Worm (Caenorhabditis elegans) whole organism, young adult: ENCODE measurements around the gene apn-1.
A peak's percentile ranks its signal among the peaks of the same experiment; 100 is the strongest.

ENCODE experiments used
- B0035.1 ChIP-seq: sonication (generic microtip); optimal IDR thresholded peaks from 2 replicates; lab custom pipeline; 2016; ENCODE audit warnings: missing genetic modification characterization, mild to moderate bottlenecking, missing compliant biosample characterization, missing genotype, missing genetic modification reagents
- F52B5.7 ChIP-seq: sonication (generic microtip); optimal IDR thresholded peaks from 2 replicates; lab custom pipeline; 2016; ENCODE audit warnings: mild to moderate bottlenecking, missing genetic modification characterization, missing compliant biosample characterization
- T26A5.8 ChIP-seq: sonication (generic microtip); optimal IDR thresholded peaks from 2 replicates; lab custom pipeline; 2016; ENCODE audit warnings: missing genetic modification characterization, missing compliant biosample characterization
- Y53G8AR.9 ChIP-seq: fragments of 200-800 bp; sonication (Bioruptor generic); conservative IDR thresholded peaks from 2 replicates; pipeline ENCODE4 v1.3.6; 2022; ENCODE audit warnings: missing genetic modification reagents, missing genetic modification characterization, missing compliant biosample characterization
- Y79H2A.3 ChIP-seq: fragments of 200-800 bp; sonication (Bioruptor generic); conservative IDR thresholded peaks from 2 replicates; pipeline ENCODE4 v1.3.6; 2022; ENCODE audit warnings: missing genetic modification reagents, missing genetic modification characterization, missing compliant biosample characterization
- aptf-2 ChIP-seq: fragments of 200-800 bp; sonication (Bioruptor generic); conservative IDR thresholded peaks from 2 replicates; pipeline ENCODE4 v1.3.6; 2022; ENCODE audit warnings: missing genetic modification reagents, missing genetic modification characterization, missing compliant biosample characterization
- bed-2 ChIP-seq: fragments of 200-800 bp; sonication (Bioruptor generic); IDR thresholded peaks from 2 replicates; pipeline ENCODE4 v1.3.6; 2022; ENCODE audit warnings: missing genetic modification reagents, missing genetic modification characterization, missing compliant biosample characterization
- cebp-1 ChIP-seq, 2 experiments: fragments of 200-800 bp in 1 of 2; sonication (Bioruptor generic) in 1 of 2; sonication (generic microtip) in 1 of 2; IDR thresholded peaks in 1 of 2; optimal IDR thresholded peaks in 1 of 2; 2 replicates each; pipeline versions ENCODE4 v1.3.6 to Lab custom; 2017 to 2022; ENCODE audit warnings: missing compliant biosample characterization in 2 of 2, missing genetic modification characterization in 2 of 2, mild to moderate bottlenecking in 1 of 2, missing genetic modification reagents in 1 of 2, moderate library complexity in 1 of 2
- ceh-100 ChIP-seq: fragments of 200-800 bp; sonication (Bioruptor generic); IDR thresholded peaks from 2 replicates; pipeline ENCODE4 v1.3.6; 2022; ENCODE audit warnings: missing genetic modification reagents, missing genetic modification characterization, missing compliant biosample characterization
- ceh-40 ChIP-seq: fragments of 200-800 bp; sonication (Bioruptor generic); IDR thresholded peaks from 2 replicates; pipeline ENCODE4 v1.3.6; 2022; ENCODE audit warnings: missing genetic modification characterization, missing compliant biosample characterization
- ceh-58 ChIP-seq: fragments of 200-800 bp; sonication (Bioruptor generic); IDR thresholded peaks from 2 replicates; pipeline ENCODE4 v1.3.6; 2022; ENCODE audit warnings: missing genetic modification characterization, missing compliant biosample characterization
- ceh-79 ChIP-seq: sonication (generic microtip); optimal IDR thresholded peaks from 2 replicates; lab custom pipeline; 2017; ENCODE audit warnings: mild to moderate bottlenecking, missing genetic modification characterization, missing compliant biosample characterization
- die-1 ChIP-seq: sonication (generic microtip); optimal IDR thresholded peaks from 2 replicates; lab custom pipeline; 2016; ENCODE audit warnings: missing genotype, mild to moderate bottlenecking, missing genetic modification characterization, missing compliant biosample characterization
- dox-1 ChIP-seq: fragments of 200-800 bp; sonication (Bioruptor generic); IDR thresholded peaks from 2 replicates; pipeline ENCODE4 v1.3.6; 2022; ENCODE audit warnings: missing genetic modification reagents, missing genetic modification characterization, missing compliant biosample characterization
- dpl-1 ChIP-seq: fragments of 150-350 bp; optimal IDR thresholded peaks from 2 replicates; lab custom pipeline; 2014; ENCODE audit warnings: missing biosample characterization, missing genetic modification reagents, missing genetic modification characterization
- ekl-4 ChIP-seq: fragments of 200-800 bp; sonication (Bioruptor generic); IDR thresholded peaks from 2 replicates; pipeline ENCODE4 v1.3.6; 2022; ENCODE audit warnings: missing genetic modification reagents, missing genetic modification characterization, missing compliant biosample characterization
- gei-17 ChIP-seq: fragments of 200-800 bp; sonication (Bioruptor generic); optimal IDR thresholded peaks from 2 replicates; lab custom pipeline; 2018; ENCODE audit warnings: mild to moderate bottlenecking, missing genetic modification characterization, missing compliant biosample characterization
- him-1 ChIP-seq: sonication (generic microtip); optimal IDR thresholded peaks from 2 replicates; lab custom pipeline; 2016; ENCODE audit warnings: missing genotype, missing genetic modification reagents, missing genetic modification characterization, missing compliant biosample characterization
- lin-26 ChIP-seq: fragments of 200-800 bp; sonication (Bioruptor generic); IDR thresholded peaks from 2 replicates; pipeline ENCODE4 v1.3.6; 2022; ENCODE audit warnings: missing genetic modification reagents, missing genetic modification characterization, missing compliant biosample characterization
- madf-10 ChIP-seq: sonication (generic microtip); optimal IDR thresholded peaks from 2 replicates; lab custom pipeline; 2016; ENCODE audit warnings: mild to moderate bottlenecking, missing genetic modification characterization, missing compliant biosample characterization
- madf-3 ChIP-seq: fragments of 200-800 bp; sonication (Bioruptor generic); IDR thresholded peaks from 2 replicates; pipeline ENCODE4 v1.3.6; 2022; ENCODE audit warnings: missing genetic modification reagents, missing genetic modification characterization, missing compliant biosample characterization
- mcd-1 ChIP-seq: fragments of 200-800 bp; sonication (Bioruptor generic); IDR thresholded peaks from 2 replicates; pipeline ENCODE4 v1.3.6; 2022; ENCODE audit warnings: missing genetic modification reagents, missing genetic modification characterization, missing compliant biosample characterization
- mxl-1 ChIP-seq: sonication (generic microtip); optimal IDR thresholded peaks from 2 replicates; lab custom pipeline; 2016; ENCODE audit warnings: missing genetic modification characterization, missing compliant biosample characterization
- nfya-2 ChIP-seq: fragments of 200-800 bp; sonication (Bioruptor generic); IDR thresholded peaks from 2 replicates; pipeline ENCODE4 v1.3.6; 2022; ENCODE audit warnings: missing genetic modification reagents, missing genetic modification characterization, missing compliant biosample characterization
- nfyb-1 ChIP-seq: fragments of 200-800 bp; sonication (Bioruptor generic); IDR thresholded peaks from 2 replicates; pipeline ENCODE4 v1.3.6; 2022; ENCODE audit warnings: missing genetic modification reagents, missing genetic modification characterization, missing compliant biosample characterization
- nhr-90 ChIP-seq: sonication (generic microtip); optimal IDR thresholded peaks from 2 replicates; lab custom pipeline; 2016; ENCODE audit warnings: missing genotype, mild to moderate bottlenecking, missing genetic modification characterization, missing compliant biosample characterization
- sdz-38 ChIP-seq: sonication (generic microtip); optimal IDR thresholded peaks from 2 replicates; lab custom pipeline; 2016; ENCODE audit warnings: missing genotype, missing genetic modification characterization, missing compliant biosample characterization
- sea-2 ChIP-seq: fragments of 200-800 bp; sonication (Bioruptor generic); IDR thresholded peaks from 2 replicates; pipeline ENCODE4 v1.3.6; 2022; ENCODE audit warnings: missing genetic modification characterization, missing compliant biosample characterization
- snpc-1.1 ChIP-seq: sonication (generic microtip); optimal IDR thresholded peaks from 2 replicates; lab custom pipeline; 2017; ENCODE audit warnings: missing genetic modification characterization, mild to moderate bottlenecking, missing compliant biosample characterization, antibody characterized with exemption, moderate library complexity, missing genotype, missing genetic modification reagents; ENCODE audit not compliant: insufficient read depth
- sptf-2 ChIP-seq: fragments of 200-800 bp; sonication (Bioruptor generic); optimal IDR thresholded peaks from 2 replicates; lab custom pipeline; 2018; ENCODE audit warnings: mild to moderate bottlenecking, missing genetic modification characterization, missing compliant biosample characterization
- tbp1 ChIP-seq: fragments of 200-800 bp; sonication (Bioruptor generic); optimal IDR thresholded peaks from 2 replicates; lab custom pipeline; 2018; ENCODE audit warnings: mild to moderate bottlenecking, missing genetic modification characterization, missing compliant biosample characterization
- unc-130 ChIP-seq: sonication (generic microtip); optimal IDR thresholded peaks from 2 replicates; lab custom pipeline; 2016; ENCODE audit warnings: missing genetic modification reagents, missing genetic modification characterization, missing compliant biosample characterization
- xnd-1 ChIP-seq: sonication (generic microtip); optimal IDR thresholded peaks from 2 replicates; lab custom pipeline; 2016; ENCODE audit warnings: missing genotype, missing genetic modification reagents, missing genetic modification characterization, missing compliant biosample characterization
- zfh-2 ChIP-seq: fragments of 200-800 bp; sonication (Bioruptor generic); conservative IDR thresholded peaks from 2 replicates; pipeline ENCODE4 v1.3.6; 2022; ENCODE audit warnings: missing genetic modification reagents, missing genetic modification characterization, missing compliant biosample characterization
- ztf-18 ChIP-seq: sonication (generic microtip); optimal IDR thresholded peaks from 2 replicates; lab custom pipeline; 2016; ENCODE audit warnings: missing genotype, mild to moderate bottlenecking, missing genetic modification characterization, missing compliant biosample characterization
- ztf-25 ChIP-seq: fragments of 200-800 bp; sonication (Bioruptor generic); IDR thresholded peaks from 2 replicates; pipeline ENCODE4 v1.3.6; 2022; ENCODE audit warnings: missing genetic modification reagents, missing genetic modification characterization, missing compliant biosample characterization
- ztf-6 ChIP-seq: fragments of 200-800 bp; sonication (Bioruptor generic); IDR thresholded peaks from 2 replicates; pipeline ENCODE4 v1.3.6; 2022; ENCODE audit warnings: missing genetic modification reagents, missing genetic modification characterization, missing compliant biosample characterization

apn-1 gene

ce11 chrII:8052172-8052571, 4.8 kb downstream of the apn-1 start (continued):
- TF ChIP-seq sptf-2 (GFP tag; lab: Kevin White, UChicago) (no peak), aptf-2 (GFP tag; lab: Robert Waterston, UW) (peak; percentile 83; the same call in 1 of the 2 replicates), ceh-79 (no peak), ztf-6 (GFP tag; lab: Robert Waterston, UW) (no peak), nhr-90 (no peak), B0035.1 (tag; lab: Kevin White, UChicago) (no peak), snpc-1.1 (tag; lab: Kevin White, UChicago) (no peak), sdz-38 (no peak), gei-17 (GFP tag; lab: Kevin White, UChicago) (no peak), bed-2 (GFP tag; lab: Robert Waterston, UW) (no peak), madf-10 (tag; lab: Kevin White, UChicago) (no peak), dox-1 (GFP tag; lab: Robert Waterston, UW) (no peak), zfh-2 (no peak), sea-2 (GFP tag; lab: Robert Waterston, UW) (no peak), mxl-1 (tag; lab: Kevin White, UChicago) (no peak), ceh-40 (GFP tag; lab: Robert Waterston, UW) (no peak), T26A5.8 (tag; lab: Kevin White, UChicago) (no peak), madf-3 (GFP tag; lab: Robert Waterston, UW) (no peak), dpl-1 (GFP tag; lab: Kevin White, UChicago) (peak; percentile 2)

DNA sequence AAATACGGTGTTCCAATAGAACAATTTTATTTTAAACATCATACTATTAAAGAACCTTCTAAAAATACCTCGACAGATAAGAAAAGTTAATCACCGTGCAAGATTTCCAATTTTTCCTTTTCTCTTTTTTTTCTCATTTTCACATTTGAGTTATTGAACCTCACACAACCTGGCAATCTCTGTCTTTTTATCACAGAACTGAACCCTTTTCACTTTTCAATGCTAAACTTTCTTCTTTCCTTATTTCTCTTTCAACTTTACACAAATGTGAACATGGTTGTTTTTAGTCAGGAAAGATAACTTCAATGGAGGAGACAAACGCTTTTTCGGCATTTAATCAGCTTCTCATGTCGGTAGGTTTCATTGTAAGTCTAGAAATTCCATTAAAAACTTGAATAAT, 5.5 kb downstream of the apn-1 start, which contains the start of gene T05H10.4:
TSS of gene T05H10.4 (plus strand) at position 301 of the 400 bp plus-strand sequence.
- TF ChIP-seq ceh-100 (no peak), zfh-2 (no peak), him-1 (no peak), ceh-58 (GFP tag; lab: Robert Waterston, UW) (no peak), nfyb-1 (GFP tag; lab: Robert Waterston, UW) (no peak)
- TF ChIP-seq, all 124 proteins: peak for 0

DNA sequence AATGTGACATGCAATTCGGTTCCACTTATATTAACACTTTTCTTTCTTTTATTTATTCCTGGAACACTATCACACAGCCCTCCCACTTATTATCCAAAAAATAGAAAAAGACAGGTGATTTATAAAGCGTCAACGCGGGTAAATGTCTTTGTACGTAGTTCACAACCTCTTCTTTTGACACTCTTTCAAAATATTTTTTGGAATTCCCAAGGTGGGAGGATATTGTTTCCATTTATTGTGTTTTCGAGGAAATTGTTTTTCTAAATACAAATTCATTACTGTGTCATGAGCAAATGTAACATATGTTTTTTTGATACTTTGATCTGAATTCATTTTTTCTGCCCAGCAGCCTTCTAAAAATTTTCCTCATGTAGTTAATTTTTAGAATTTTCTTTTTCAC, 10.5 kb downstream of the apn-1 start:
- TF ChIP-seq ztf-25 (no peak), F52B5.7 (tag; lab: Kevin White, UChicago) (no peak), mcd-1 (GFP tag; lab: Robert Waterston, UW) (no peak), nfya-2 (GFP tag; lab: Robert Waterston, UW) (no peak), xnd-1 (tag; lab: Kevin White, UChicago) (no peak), B0035.1 (tag; lab: Kevin White, UChicago) (no peak), cebp-1 (GFP tag; IDR thresholded peaks at IDR 0.05; lab: Robert Waterston, UW) (no peak), cebp-1 (tag; optimal IDR thresholded peaks at IDR 0.05; lab: Kevin White, UChicago) (no peak)

ce11 chrII:8058769-8059168, 11.4 kb downstream of the apn-1 start, which contains the start of gene T05H10.8:
TSS of gene T05H10.8 (plus strand) at chrII:8059069.
- TF ChIP-seq Y79H2A.3 (GFP tag; lab: Robert Waterston, UW) (no peak), unc-130 (no peak), die-1 (tag; lab: Kevin White, UChicago) (no peak), Y53G8AR.9 (GFP tag; lab: Robert Waterston, UW) (no peak), ekl-4 (GFP tag; lab: Robert Waterston, UW) (no peak), lin-26 (GFP tag; lab: Robert Waterston, UW) (no peak), ztf-18 (tag; lab: Kevin White, UChicago) (no peak), tbp1 (GFP tag; lab: Kevin White, UChicago) (no peak), ztf-6 (GFP tag; lab: Robert Waterston, UW) (no peak)
